Fruit fly (Drosophila melanogaster) whole organism, embryonic: ENCODE results near the gene CG4004.

Experiments used
- Ada2b ChIP-seq: fragments of 200-800 bp; sonication (Bioruptor generic); IDR thresholded peaks from 2 replicates; pipeline ENCODE4 v1.3.6; 2022; ENCODE audit warnings: missing biosample characterization, missing genetic modification characterization
- Awh ChIP-seq: fragments of 200-800 bp; sonication (Bioruptor generic); IDR thresholded peaks from 2 replicates; pipeline ENCODE4, ENCODE4 v1.3.6; 2022; ENCODE audit warnings: missing biosample characterization, missing genetic modification characterization
- BEAF-32 ChIP-seq: fragments of 200-800 bp; sonication (Bioruptor generic); optimal IDR thresholded peaks from 3 replicates; lab custom pipeline; 2017; ENCODE audit warnings: missing biosample characterization, missing genetic modification characterization, mild to moderate bottlenecking, moderate library complexity, missing genetic modification reagents
- C15 ChIP-seq: fragments of 200-800 bp; sonication (Bioruptor generic); IDR thresholded peaks from 3 replicates; pipeline ENCODE4 v1.3.6; 2022; ENCODE audit warnings: missing biosample characterization, missing genetic modification characterization
- CG10147 ChIP-seq: fragments of 200-800 bp; sonication (Bioruptor generic); optimal IDR thresholded peaks from 2 replicates; lab custom pipeline; 2019; ENCODE audit warnings: missing biosample characterization, mild to moderate bottlenecking, missing genetic modification characterization, moderate library complexity
- CG10543 ChIP-seq: fragments of 200-800 bp; sonication (Bioruptor generic); optimal IDR thresholded peaks from 3 replicates; lab custom pipeline; 2017; ENCODE audit warnings: missing biosample characterization, mild to moderate bottlenecking, missing genetic modification characterization, moderate library complexity
- CG10979 ChIP-seq: fragments of 200-800 bp; sonication (Bioruptor generic); optimal IDR thresholded peaks from 2 replicates; lab custom pipeline; 2018; ENCODE audit warnings: missing biosample characterization, mild to moderate bottlenecking, missing genetic modification characterization, moderate library complexity
- CG12769 ChIP-seq: fragments of 200-800 bp; sonication (Bioruptor generic); optimal IDR thresholded peaks from 2 replicates; lab custom pipeline; 2019; ENCODE audit warnings: missing biosample characterization, mild to moderate bottlenecking, missing genetic modification characterization, moderate library complexity
- CG13287 ChIP-seq: fragments of 200-800 bp; sonication (Bioruptor generic); IDR thresholded peaks from 2 replicates; pipeline ENCODE4 v1.3.6; 2022; ENCODE audit warnings: missing biosample characterization, missing genetic modification characterization; ENCODE audit not compliant: partially characterized antibody
- CG1602 ChIP-seq: fragments of 200-800 bp; sonication (Bioruptor generic); optimal IDR thresholded peaks from 3 replicates; lab custom pipeline; 2016; ENCODE audit warnings: missing biosample characterization, missing genetic modification characterization
- CG17359 ChIP-seq: fragments of 200-800 bp; sonication (Bioruptor generic); optimal IDR thresholded peaks from 3 replicates; lab custom pipeline; 2018; ENCODE audit warnings: missing biosample characterization, mild to moderate bottlenecking, missing genetic modification characterization, moderate library complexity
- CG30403 ChIP-seq: fragments of 200-800 bp; sonication (Bioruptor generic); optimal IDR thresholded peaks from 3 replicates; lab custom pipeline; 2016; ENCODE audit warnings: missing biosample characterization, missing genetic modification characterization
- CG31224 ChIP-seq: fragments of 200-800 bp; sonication (Bioruptor generic); IDR thresholded peaks from 2 replicates; pipeline ENCODE4 v1.3.6; 2022; ENCODE audit warnings: missing biosample characterization, missing genetic modification characterization
- CG3838 ChIP-seq: fragments of 200-800 bp; sonication (Bioruptor generic); optimal IDR thresholded peaks from 3 replicates; lab custom pipeline; 2016; ENCODE audit warnings: missing biosample characterization, missing genetic modification characterization
- CG4282 ChIP-seq: fragments of 200-800 bp; sonication (Bioruptor generic); optimal IDR thresholded peaks from 2 replicates; lab custom pipeline; 2016; ENCODE audit warnings: missing biosample characterization, missing genetic modification characterization
- CG4404 ChIP-seq: fragments of 200-800 bp; sonication (Bioruptor generic); IDR thresholded peaks from 2 replicates; pipeline ENCODE4 v1.3.6; 2022; ENCODE audit warnings: missing biosample characterization, missing genetic modification characterization
- CG6791 ChIP-seq: fragments of 200-800 bp; sonication (Bioruptor generic); IDR thresholded peaks from 3 replicates; pipeline ENCODE4 v1.3.6; 2022; ENCODE audit warnings: missing biosample characterization, missing genetic modification characterization; ENCODE audit not compliant: partially characterized antibody
- CG8765 ChIP-seq: fragments of 200-800 bp; sonication (Bioruptor generic); IDR thresholded peaks from 2 replicates; pipeline ENCODE4 v1.3.6; 2022; ENCODE audit warnings: missing biosample characterization, missing genetic modification characterization
- CG9609 ChIP-seq: fragments of 200-800 bp; sonication (Bioruptor generic); optimal IDR thresholded peaks from 3 replicates; lab custom pipeline; 2016; ENCODE audit warnings: missing biosample characterization, missing genetic modification characterization
- CHES-1-like ChIP-seq: fragments of 200-800 bp; sonication (Bioruptor generic); optimal IDR thresholded peaks from 2 replicates; lab custom pipeline; 2016; ENCODE audit warnings: missing biosample characterization, missing genetic modification characterization
- CoRest ChIP-seq: fragments of 200-800 bp; sonication (Bioruptor generic); optimal IDR thresholded peaks from 3 replicates; lab custom pipeline; 2018; ENCODE audit warnings: missing biosample characterization, mild to moderate bottlenecking, missing genetic modification characterization, moderate library complexity
- D ChIP-seq, 2 experiments: fragments of 200-800 bp in 1 of 2; fragments of >200 bp in 1 of 2; sonication (Bioruptor generic) in 1 of 2; optimal IDR thresholded peaks; 2 replicates in 1 of 2; 3 replicates in 1 of 2; lab custom pipeline; 2017; ENCODE audit warnings: mild to moderate bottlenecking in 1 of 2, missing biosample characterization in 1 of 2, missing genetic modification characterization in 1 of 2, missing genetic modification reagents in 1 of 2
- D19A ChIP-seq: fragments of 200-800 bp; optimal IDR thresholded peaks from 3 replicates; lab custom pipeline; 2019; ENCODE audit warnings: missing biosample characterization, mild to moderate bottlenecking, missing genetic modification characterization, moderate library complexity
- Dip2 ChIP-seq: fragments of 200-800 bp; sonication (Bioruptor generic); IDR thresholded peaks from 2 replicates; pipeline ENCODE4 v1.3.6; 2022; ENCODE audit warnings: missing biosample characterization, missing genetic modification characterization
- Dp ChIP-seq: fragments of 200-800 bp; sonication (Bioruptor generic); optimal IDR thresholded peaks from 2 replicates; lab custom pipeline; 2018; ENCODE audit warnings: missing biosample characterization, mild to moderate bottlenecking, missing genetic modification characterization, moderate library complexity
- HmgZ ChIP-seq: fragments of 200-800 bp; sonication (Bioruptor generic); optimal IDR thresholded peaks from 2 replicates; lab custom pipeline; 2018; ENCODE audit warnings: missing biosample characterization, mild to moderate bottlenecking, missing genetic modification characterization
- MBD-R2 ChIP-seq: fragments of 200-800 bp; sonication (Bioruptor generic); IDR thresholded peaks from 2 replicates; pipeline ENCODE4 v1.3.6; 2022; ENCODE audit warnings: missing biosample characterization, missing genetic modification characterization
- Nf-YB ChIP-seq: fragments of 200-800 bp; sonication (Bioruptor generic); optimal IDR thresholded peaks from 3 replicates; lab custom pipeline; 2019; ENCODE audit warnings: missing biosample characterization, mild to moderate bottlenecking, missing genetic modification characterization, moderate library complexity
- Poxn ChIP-seq: fragments of 200-800 bp; sonication (Bioruptor generic); IDR thresholded peaks from 2 replicates; pipeline ENCODE4 v1.3.6; 2022; ENCODE audit warnings: missing biosample characterization, missing genetic modification characterization
- Ravus ChIP-seq: fragments of 200-800 bp; sonication (Bioruptor generic); IDR thresholded peaks from 2 replicates; pipeline ENCODE4 v1.3.6; 2022; ENCODE audit warnings: missing biosample characterization, missing genetic modification characterization
- ac ChIP-seq: fragments of 200-800 bp; sonication (Bioruptor generic); optimal IDR thresholded peaks from 3 replicates; lab custom pipeline; 2017; ENCODE audit warnings: missing biosample characterization, mild to moderate bottlenecking, missing genetic modification characterization
- bab2 ChIP-seq: fragments of 200-800 bp; sonication (Bioruptor generic); optimal IDR thresholded peaks from 2 replicates; lab custom pipeline; 2016; ENCODE audit warnings: missing biosample characterization, missing genetic modification characterization
- croc ChIP-seq: fragments of 200-800 bp; sonication (Bioruptor generic); conservative IDR thresholded peaks from 3 replicates; pipeline ENCODE4 v1.3.6; 2022; ENCODE audit warnings: missing biosample characterization, missing genetic modification characterization
- dan ChIP-seq: fragments of 200-800 bp; sonication (Bioruptor generic); IDR thresholded peaks from 2 replicates; pipeline ENCODE4 v1.3.6; 2022; ENCODE audit warnings: missing biosample characterization, missing genetic modification characterization
- eve ChIP-seq, 2 experiments: fragments of >200 bp; optimal IDR thresholded peaks; 2 replicates each; lab custom pipeline; 2017; ENCODE audit warnings: missing biosample characterization in 2 of 2, missing genetic modification characterization in 2 of 2
- gcm2 ChIP-seq: fragments of 200-800 bp; sonication (Bioruptor generic); optimal IDR thresholded peaks from 2 replicates; lab custom pipeline; 2016; ENCODE audit warnings: missing biosample characterization, missing genetic modification characterization
- gsb ChIP-seq: fragments of 200-800 bp; sonication (Bioruptor generic); IDR thresholded peaks from 2 replicates; pipeline ENCODE4 v1.3.6; 2022; ENCODE audit warnings: missing biosample characterization, missing genetic modification characterization
- hkb ChIP-seq, 2 experiments: fragments of 200-800 bp in 1 of 2; fragments of >200 bp in 1 of 2; sonication (Bioruptor generic) in 1 of 2; IDR thresholded peaks in 1 of 2; optimal IDR thresholded peaks in 1 of 2; 2 replicates each; pipeline versions ENCODE4 v1.3.6 to Lab custom; 2017 to 2022; ENCODE audit warnings: missing biosample characterization in 1 of 2, missing genetic modification characterization in 1 of 2
- ind ChIP-seq: fragments of 200-800 bp; sonication (Bioruptor generic); optimal IDR thresholded peaks from 3 replicates; lab custom pipeline; 2016; ENCODE audit warnings: missing biosample characterization, missing genetic modification characterization
- nmo ChIP-seq: fragments of 200-800 bp; sonication (Bioruptor generic); optimal IDR thresholded peaks from 2 replicates; lab custom pipeline; 2018; ENCODE audit warnings: missing biosample characterization, mild to moderate bottlenecking, missing genetic modification characterization, moderate library complexity
- nom ChIP-seq: fragments of 200-800 bp; sonication (Bioruptor generic); optimal IDR thresholded peaks from 2 replicates; lab custom pipeline; 2017; ENCODE audit warnings: missing biosample characterization, missing genetic modification characterization, mild to moderate bottlenecking, moderate library complexity, missing genetic modification reagents
- p53 ChIP-seq: fragments of 200-800 bp; sonication (Bioruptor generic); optimal IDR thresholded peaks from 2 replicates; lab custom pipeline; 2016; ENCODE audit warnings: missing biosample characterization, missing genetic modification characterization
- pb ChIP-seq: fragments of 200-800 bp; sonication (Bioruptor generic); optimal IDR thresholded peaks from 3 replicates; lab custom pipeline; 2016; ENCODE audit warnings: missing biosample characterization, missing genetic modification characterization
- sd ChIP-seq: fragments of 200-800 bp; sonication (Bioruptor generic); optimal IDR thresholded peaks from 3 replicates; lab custom pipeline; 2018; ENCODE audit warnings: missing biosample characterization, mild to moderate bottlenecking, missing genetic modification characterization, moderate library complexity
- shn ChIP-seq: fragments of 200-800 bp; sonication (Bioruptor generic); optimal IDR thresholded peaks from 3 replicates; lab custom pipeline; 2016; ENCODE audit warnings: missing biosample characterization, missing genetic modification characterization
- sqz ChIP-seq: fragments of 200-800 bp; sonication (Bioruptor generic); optimal IDR thresholded peaks from 3 replicates; lab custom pipeline; 2018; ENCODE audit warnings: missing biosample characterization, mild to moderate bottlenecking, missing genetic modification characterization
- toy ChIP-seq: fragments of 200-800 bp; sonication (Bioruptor generic); IDR thresholded peaks from 2 replicates; pipeline ENCODE4 v1.3.6; 2022; ENCODE audit warnings: missing biosample characterization, missing genetic modification characterization
- yki ChIP-seq: fragments of >200 bp; optimal IDR thresholded peaks from 3 replicates; lab custom pipeline; 2018
- zen2 ChIP-seq: fragments of 200-800 bp; sonication (Bioruptor generic); IDR thresholded peaks from 3 replicates; pipeline ENCODE4 v1.3.6; 2022; ENCODE audit warnings: missing biosample characterization, missing genetic modification characterization; ENCODE audit not compliant: partially characterized antibody

CG4004 gene

DNA sequence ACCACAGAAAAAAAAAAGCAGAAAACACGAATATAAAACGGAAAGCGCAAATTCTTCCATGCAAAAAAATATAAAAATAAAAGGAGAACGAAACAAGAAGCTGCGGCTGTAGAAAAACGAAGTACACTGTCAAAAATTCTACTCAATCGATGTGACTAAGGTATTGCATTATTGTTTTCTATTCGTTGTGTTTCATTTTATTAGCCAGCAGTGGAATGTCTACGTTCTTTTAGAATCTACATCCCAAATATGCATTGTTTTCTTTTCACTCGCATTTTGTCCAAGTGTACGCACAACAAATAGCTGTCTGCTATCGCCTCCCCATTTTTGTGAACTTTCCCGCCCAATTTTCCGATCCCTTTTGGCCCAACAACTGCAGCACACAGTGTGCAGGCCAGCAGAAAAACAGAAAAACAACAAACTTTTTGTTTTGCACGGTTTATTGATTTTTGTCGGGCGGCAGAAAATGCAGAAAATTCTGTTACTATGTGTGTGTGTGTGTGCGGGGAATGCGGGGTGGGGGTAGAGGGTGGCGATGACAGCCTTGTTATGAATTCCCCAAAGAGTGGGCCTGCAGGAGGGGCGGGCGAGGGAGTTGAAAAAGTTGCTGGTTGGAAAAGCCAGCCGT, 24.7 kb upstream of the CG4004 start (continued):
- TF ChIP-seq sd (tag; lab: Kevin White, UChicago) (no peak), CG10979 (tag; lab: Kevin White, UChicago) (peak; percentile 72), Awh (GFP tag; lab: Robert Waterston, UW) (no peak), Dip2 (GFP tag; lab: Robert Waterston, UW) (no peak), CoRest (tag; lab: Kevin White, UChicago) (peak; percentile 66), CG3838 (GFP tag; lab: Kevin White, UChicago) (no peak), ac (GFP tag; lab: Kevin White, UChicago) (no peak), yki (no peak), CG8765 (GFP tag; lab: Robert Waterston, UW) (no peak), Poxn (GFP tag; lab: Robert Waterston, UW) (no peak), Ravus (no peak), CG13287 (GFP tag; lab: Robert Waterston, UW) (no peak), ind (GFP tag; lab: Kevin White, UChicago) (peak; percentile 80), nmo (GFP tag; lab: Kevin White, UChicago) (peak; percentile 76), CHES-1-like (GFP tag; lab: Kevin White, UChicago) (peak; percentile 68), gcm2 (GFP tag; lab: Kevin White, UChicago) (peak; percentile 40), MBD-R2 (GFP tag; lab: Robert Waterston, UW) (peak; percentile 25; the same call in 1 of the 2 replicates), CG12769 (tag; lab: Kevin White, UChicago) (peak; percentile 50), CG9609 (GFP tag; lab: Kevin White, UChicago) (peak; percentile 77), zen2 (no peak), CG30403 (peak; percentile 80), croc (GFP tag; lab: Robert Waterston, UW) (peak; percentile 33; the same call in 2 of the 3 replicates), Dp (GFP tag; lab: Kevin White, UChicago) (no peak), D (optimal IDR thresholded peaks at IDR 0.05; lab: Kevin White, UChicago) (no peak), D (GFP tag; optimal IDR thresholded peaks at IDR 0.05; lab: Kevin White, UChicago) (peak; percentile 72), shn (GFP tag; lab: Kevin White, UChicago) (peak; percentile 63), dan (GFP tag; lab: Robert Waterston, UW) (no peak), eve (GFP tag; optimal IDR thresholded peaks at IDR 0.05; lab: Kevin White, UChicago) (no peak), CG4404 (GFP tag; lab: Robert Waterston, UW) (peak; percentile 49; the same call in 1 of the 2 replicates), hkb (optimal IDR thresholded peaks at IDR 0.05; lab: Kevin White, UChicago) (no peak), hkb (GFP tag; IDR thresholded peaks at IDR 0.05; lab: Robert Waterston, UW) (peak; percentile 59), C15 (GFP tag; lab: Robert Waterston, UW) (no peak), p53 (GFP tag; lab: Kevin White, UChicago) (no peak), Nf-YB (GFP tag; lab: Kevin White, UChicago) (peak; percentile 5), toy (GFP tag; lab: Robert Waterston, UW) (0 out of 2 replicates have a peak, but pooled peaks have one; percentile 19), CG10543 (no peak), nom (GFP tag; lab: Kevin White, UChicago) (peak; percentile 69), Ada2b (GFP tag; lab: Robert Waterston, UW) (peak; percentile 71), BEAF-32 (GFP tag; lab: Kevin White, UChicago) (no peak), CG31224 (peak; percentile 43), CG4282 (GFP tag; lab: Kevin White, UChicago) (peak; percentile 23), CG17359 (tag; lab: Kevin White, UChicago) (peak; percentile 75), CG10147 (peak; percentile 48), sqz (GFP tag; lab: Kevin White, UChicago) (peak; percentile 49), CG1602 (GFP tag; lab: Kevin White, UChicago) (peak; percentile 69), bab2 (GFP tag; lab: Kevin White, UChicago) (peak; percentile 65), gsb (GFP tag; lab: Robert Waterston, UW) (peak; percentile 16; the same call in 1 of the 2 replicates), pb (GFP tag; lab: Kevin White, UChicago) (peak; percentile 55), CG6791 (GFP tag; lab: Robert Waterston, UW) (no peak), HmgZ (tag; lab: Kevin White, UChicago) (peak; percentile 26), D19A (peak; percentile 41)
